Fruit fly (Drosophila melanogaster) whole organism, embryonic: ENCODE results near the gene CG10005.

ENCODE experiments used
- ATbp ChIP-seq: fragments of 200-800 bp; sonication (Bioruptor generic); optimal IDR thresholded peaks from 2 replicates; lab custom pipeline; 2017; ENCODE audit warnings: missing biosample characterization, mild to moderate bottlenecking, missing genetic modification characterization, missing genetic modification reagents
- Atf6 ChIP-seq: fragments of 200-800 bp; sonication (Bioruptor generic); IDR thresholded peaks from 2 replicates; pipeline ENCODE4 v1.3.6; 2022; ENCODE audit warnings: missing biosample characterization, missing genetic modification characterization
- B-H2 ChIP-seq: fragments of 200-800 bp; sonication (Bioruptor generic); optimal IDR thresholded peaks from 2 replicates; lab custom pipeline; 2018; ENCODE audit warnings: missing biosample characterization, mild to moderate bottlenecking, missing genetic modification characterization
- BtbVII ChIP-seq: fragments of 200-800 bp; sonication (Bioruptor generic); optimal IDR thresholded peaks from 3 replicates; lab custom pipeline; 2017; ENCODE audit warnings: missing biosample characterization, mild to moderate bottlenecking, missing genetic modification characterization
- CG10366 ChIP-seq: fragments of 200-800 bp; sonication (Bioruptor generic); IDR thresholded peaks from 2 replicates; pipeline ENCODE4 v1.3.6; 2022; ENCODE audit warnings: missing biosample characterization, missing genetic modification characterization
- CG10431 ChIP-seq: fragments of 200-800 bp; sonication (Bioruptor generic); optimal IDR thresholded peaks from 3 replicates; lab custom pipeline; 2018; ENCODE audit warnings: missing biosample characterization, mild to moderate bottlenecking, missing genetic modification characterization
- CG10543 ChIP-seq: fragments of 200-800 bp; sonication (Bioruptor generic); optimal IDR thresholded peaks from 3 replicates; lab custom pipeline; 2017; ENCODE audit warnings: missing biosample characterization, mild to moderate bottlenecking, missing genetic modification characterization, moderate library complexity
- CG13894 ChIP-seq: fragments of 200-800 bp; sonication (Bioruptor generic); optimal IDR thresholded peaks from 3 replicates; lab custom pipeline; 2018; ENCODE audit warnings: missing biosample characterization, mild to moderate bottlenecking, missing genetic modification characterization, moderate library complexity
- CG14050 ChIP-seq: fragments of 200-800 bp; sonication (Bioruptor generic); IDR thresholded peaks from 3 replicates; pipeline ENCODE4 v1.3.6; 2022; ENCODE audit warnings: missing biosample characterization, missing genetic modification characterization
- CG14441 ChIP-seq: fragments of 200-800 bp; sonication (Bioruptor generic); IDR thresholded peaks from 2 replicates; pipeline ENCODE4 v1.3.6; 2022; ENCODE audit warnings: missing biosample characterization, missing genetic modification characterization
- CG14965 ChIP-seq: fragments of 200-800 bp; sonication (Bioruptor generic); optimal IDR thresholded peaks from 2 replicates; lab custom pipeline; 2016; ENCODE audit warnings: missing biosample characterization, missing genetic modification characterization, borderline replicate concordance
- CG15269 ChIP-seq: fragments of 200-800 bp; sonication (Bioruptor generic); optimal IDR thresholded peaks from 2 replicates; lab custom pipeline; 2018; ENCODE audit warnings: missing biosample characterization, mild to moderate bottlenecking, missing genetic modification characterization, moderate library complexity
- CG1529 ChIP-seq: fragments of 200-800 bp; sonication (Bioruptor generic); optimal IDR thresholded peaks from 3 replicates; lab custom pipeline; 2018; ENCODE audit warnings: missing biosample characterization, missing genetic modification characterization
- CG15479 ChIP-seq: fragments of 200-800 bp; sonication (Bioruptor generic); optimal IDR thresholded peaks from 3 replicates; lab custom pipeline; 2019; ENCODE audit warnings: missing biosample characterization, mild to moderate bottlenecking, missing genetic modification characterization, moderate library complexity
- CG1602 ChIP-seq: fragments of 200-800 bp; sonication (Bioruptor generic); optimal IDR thresholded peaks from 3 replicates; lab custom pipeline; 2016; ENCODE audit warnings: missing biosample characterization, missing genetic modification characterization
- CG1603 ChIP-seq: fragments of 200-800 bp; sonication (Bioruptor generic); optimal IDR thresholded peaks from 2 replicates; lab custom pipeline; 2019; ENCODE audit warnings: missing biosample characterization, mild to moderate bottlenecking, missing genetic modification characterization, moderate library complexity
- CG17328 ChIP-seq: fragments of 200-800 bp; sonication (Bioruptor generic); IDR thresholded peaks from 2 replicates; pipeline ENCODE4 v1.3.6; 2022; ENCODE audit warnings: missing biosample characterization, missing genetic modification characterization
- CG17829 ChIP-seq: fragments of 200-800 bp; optimal IDR thresholded peaks from 2 replicates; lab custom pipeline; 2019; ENCODE audit warnings: missing biosample characterization, mild to moderate bottlenecking, missing genetic modification characterization, moderate library complexity
- CG2678 ChIP-seq: fragments of 200-800 bp; sonication (Bioruptor generic); optimal IDR thresholded peaks from 3 replicates; lab custom pipeline; 2019; ENCODE audit warnings: missing biosample characterization, mild to moderate bottlenecking, missing genetic modification characterization, moderate library complexity
- CG30403 ChIP-seq: fragments of 200-800 bp; sonication (Bioruptor generic); optimal IDR thresholded peaks from 3 replicates; lab custom pipeline; 2016; ENCODE audit warnings: missing biosample characterization, missing genetic modification characterization
- CG6791 ChIP-seq: fragments of 200-800 bp; sonication (Bioruptor generic); IDR thresholded peaks from 3 replicates; pipeline ENCODE4 v1.3.6; 2022; ENCODE audit warnings: missing biosample characterization, missing genetic modification characterization; ENCODE audit not compliant: partially characterized antibody
- CG8290 ChIP-seq, 3 experiments: fragments of 200-800 bp; sonication (Bioruptor generic); optimal IDR thresholded peaks; 2 replicates each; lab custom pipeline; 2016 to 2019; ENCODE audit warnings: missing biosample characterization in 3 of 3, missing genetic modification characterization in 3 of 3, mild to moderate bottlenecking in 2 of 3, moderate library complexity in 1 of 3
- CG8478 ChIP-seq: fragments of >200 bp; optimal IDR thresholded peaks from 2 replicates; lab custom pipeline; 2018
- Doc2 ChIP-seq: fragments of 200-800 bp; sonication (Bioruptor generic); IDR thresholded peaks from 2 replicates; pipeline ENCODE4 v1.3.6; 2022; ENCODE audit warnings: missing biosample characterization, missing genetic modification characterization
- Fer3 ChIP-seq: fragments of 200-800 bp; sonication (Bioruptor generic); optimal IDR thresholded peaks from 2 replicates; lab custom pipeline; 2018; ENCODE audit warnings: missing biosample characterization, mild to moderate bottlenecking, missing genetic modification characterization, moderate library complexity
- Hmr ChIP-seq: fragments of 200-800 bp; sonication (Bioruptor generic); optimal IDR thresholded peaks from 3 replicates; lab custom pipeline; 2017; ENCODE audit warnings: mild to moderate bottlenecking, missing biosample characterization, missing genetic modification reagents, missing genetic modification characterization
- Med ChIP-seq: fragments of 200-800 bp; sonication (Bioruptor generic); peaks from one replicate; lab custom pipeline; 2016; ENCODE audit warnings: missing biosample characterization, missing genetic modification characterization, mild to moderate bottlenecking, inconsistent platforms, moderate library complexity
- Oli ChIP-seq: fragments of 200-800 bp; sonication (Bioruptor generic); optimal IDR thresholded peaks from 2 replicates; lab custom pipeline; 2018; ENCODE audit warnings: missing biosample characterization, mild to moderate bottlenecking, missing genetic modification characterization, moderate library complexity
- Trl ChIP-seq, 3 experiments: fragments of >200 bp in 2 of 3; fragments of 200-800 bp in 1 of 3; sonication (Bioruptor generic) in 1 of 3; optimal IDR thresholded peaks; 2 replicates in 1 of 3; 3 replicates in 2 of 3; lab custom pipeline; 2016 to 2017; ENCODE audit warnings: missing biosample characterization in 1 of 3, missing genetic modification characterization in 1 of 3
- chinmo ChIP-seq: fragments of 200-800 bp; sonication (Bioruptor generic); IDR thresholded peaks from 4 replicates; pipeline ENCODE4 v1.3.6; 2022; ENCODE audit warnings: missing biosample characterization, missing genetic modification characterization; ENCODE audit not compliant: partially characterized antibody
- ci ChIP-seq: fragments of 200-800 bp; sonication (Bioruptor generic); IDR thresholded peaks from 3 replicates; pipeline ENCODE4 v1.3.6; 2022; ENCODE audit warnings: missing biosample characterization, missing genetic modification characterization
- crol ChIP-seq: fragments of 200-800 bp; sonication (Bioruptor generic); IDR thresholded peaks from 2 replicates; pipeline ENCODE4 v1.3.6; 2022; ENCODE audit warnings: missing biosample characterization, missing genetic modification characterization
- cwo ChIP-seq: fragments of 200-800 bp; sonication (Bioruptor generic); optimal IDR thresholded peaks from 3 replicates; lab custom pipeline; 2017; ENCODE audit warnings: missing biosample characterization, missing genetic modification characterization, mild to moderate bottlenecking, moderate library complexity, missing genetic modification reagents
- fd96Cb ChIP-seq: fragments of 200-800 bp; sonication (Bioruptor generic); optimal IDR thresholded peaks from 2 replicates; lab custom pipeline; 2018; ENCODE audit warnings: missing biosample characterization, mild to moderate bottlenecking, missing genetic modification characterization, moderate library complexity
- gem ChIP-seq: fragments of 200-800 bp; sonication (Bioruptor generic); optimal IDR thresholded peaks from 2 replicates; lab custom pipeline; 2019; ENCODE audit warnings: missing biosample characterization, mild to moderate bottlenecking, missing genetic modification characterization, moderate library complexity
- her ChIP-seq: fragments of 200-800 bp; sonication (Bioruptor generic); optimal IDR thresholded peaks from 2 replicates; lab custom pipeline; 2016; ENCODE audit warnings: missing biosample characterization, missing genetic modification characterization
- mirr ChIP-seq: fragments of 200-800 bp; sonication (Bioruptor generic); optimal IDR thresholded peaks from 3 replicates; lab custom pipeline; 2018; ENCODE audit warnings: missing biosample characterization, mild to moderate bottlenecking, missing genetic modification characterization
- odd ChIP-seq: fragments of 200-800 bp; sonication (Bioruptor generic); optimal IDR thresholded peaks from 2 replicates; lab custom pipeline; 2017; ENCODE audit warnings: missing biosample characterization, mild to moderate bottlenecking, missing genetic modification characterization
- onecut ChIP-seq: fragments of 200-800 bp; sonication (Bioruptor generic); IDR thresholded peaks from 2 replicates; pipeline ENCODE4 v1.3.6; 2022; ENCODE audit warnings: missing biosample characterization, missing genetic modification characterization
- pan ChIP-seq, 4 experiments: fragments of >200 bp in 3 of 4; fragments of 200-800 bp in 1 of 4; sonication (Bioruptor generic) in 1 of 4; optimal IDR thresholded peaks in 3 of 4; IDR thresholded peaks in 1 of 4; 2 replicates each; pipeline versions ENCODE4 v1.3.6 to Lab custom; 2017 to 2022; ENCODE audit warnings: missing biosample characterization in 2 of 4, missing genetic modification characterization in 2 of 4, mixed read lengths in 1 of 4
- schlank ChIP-seq: fragments of 200-800 bp; sonication (Bioruptor generic); optimal IDR thresholded peaks from 2 replicates; lab custom pipeline; 2018; ENCODE audit warnings: missing biosample characterization, mild to moderate bottlenecking, missing genetic modification characterization
- slbo ChIP-seq: fragments of 200-800 bp; sonication (Bioruptor generic); IDR thresholded peaks from 2 replicates; pipeline ENCODE4 v1.3.6; 2022; ENCODE audit warnings: missing biosample characterization, missing genetic modification characterization
- tap ChIP-seq: fragments of 200-800 bp; optimal IDR thresholded peaks from 3 replicates; lab custom pipeline; 2019; ENCODE audit warnings: missing biosample characterization, mild to moderate bottlenecking, missing genetic modification characterization, moderate library complexity
- trem ChIP-seq: fragments of 200-800 bp; optimal IDR thresholded peaks from 3 replicates; lab custom pipeline; 2019; ENCODE audit warnings: missing biosample characterization, mild to moderate bottlenecking, missing genetic modification characterization, moderate library complexity
- zf30C ChIP-seq: fragments of 200-800 bp; sonication (Bioruptor generic); optimal IDR thresholded peaks from 3 replicates; lab custom pipeline; 2018; ENCODE audit warnings: missing biosample characterization, mild to moderate bottlenecking, missing genetic modification characterization

The CG10005 gene

DNA sequence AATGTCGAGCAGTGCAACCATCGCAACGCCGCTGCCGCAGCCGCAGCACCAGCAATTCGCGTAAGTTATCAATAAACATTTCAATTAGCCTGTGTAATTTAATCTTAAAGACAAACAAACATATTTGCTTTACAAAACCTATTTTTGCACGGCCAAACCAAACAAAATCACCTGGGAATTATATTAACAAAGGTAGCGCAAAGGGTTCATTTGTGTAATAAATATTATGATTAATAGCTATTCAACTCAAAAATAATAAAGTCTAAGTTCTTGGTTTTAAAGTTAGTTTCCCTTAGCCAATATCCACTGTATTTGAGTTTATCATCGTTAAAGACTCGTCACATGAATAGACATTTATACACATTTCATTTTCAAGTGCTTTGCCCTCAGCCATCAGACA lies 7.8 kb downstream of the CG10005 start (continued):
- no peak for TF ChIP-seq cwo (GFP tag; lab: Kevin White, UChicago)
- TF ChIP-seq CG14050 (GFP tag; lab: Robert Waterston, UW) = peak; percentile 8; the same call in 1 of the 3 replicates
- peak; percentile 24 for TF ChIP-seq CG30403 (GFP tag; lab: Kevin White, UChicago)
- no peak for TF ChIP-seq CG1603 (tag; lab: Kevin White, UChicago)
- TF ChIP-seq her (GFP tag; lab: Kevin White, UChicago) = no peak
- peak; percentile 34 for TF ChIP-seq gem (tag; lab: Kevin White, UChicago)
- no peak for TF ChIP-seq CG6791 (GFP tag; lab: Robert Waterston, UW)
- peak; percentile 43 for TF ChIP-seq slbo (GFP tag; lab: Robert Waterston, UW)
- no peak for TF ChIP-seq Oli (tag; lab: Kevin White, UChicago)

- peak; percentile 43; the same call in 1 of the 2 replicates for TF ChIP-seq Atf6 (GFP tag; lab: Robert Waterston, UW)
- no peak for TF ChIP-seq CG17328 (GFP tag; lab: Robert Waterston, UW)
- TF ChIP-seq Hmr (GFP tag; lab: Kevin White, UChicago) = peak; percentile 0
- TF ChIP-seq CG2678 (tag; lab: Kevin White, UChicago) = peak; percentile 13
- peak; percentile 71 for TF ChIP-seq Med
- TF ChIP-seq CG13894 (tag; lab: Kevin White, UChicago) = peak; percentile 52
- peak; percentile 24 for TF ChIP-seq schlank
- 0 out of 2 replicates have a peak, but pooled peaks have one; percentile 1 for TF ChIP-seq crol (GFP tag; lab: Robert Waterston, UW)
- TF ChIP-seq pan (optimal IDR thresholded peaks at IDR 0.05; lab: Kevin White, UChicago) = no peak
- TF ChIP-seq pan (GFP tag; optimal IDR thresholded peaks at IDR 0.05 in 1 of 2, IDR thresholded peaks at IDR 0.05 in 1 of 2) = no peak
- TF ChIP-seq onecut = peak; percentile 86
- TF ChIP-seq trem (tag; lab: Kevin White, UChicago) = no peak
- no peak for TF ChIP-seq Doc2
- TF ChIP-seq fd96Cb (tag; lab: Kevin White, UChicago) = no peak
- no peak for TF ChIP-seq CG14965 (GFP tag; lab: Kevin White, UChicago)
- TF ChIP-seq CG8290 (GFP tag; optimal IDR thresholded peaks at IDR 0.05; lab: Kevin White, UChicago) = no peak
- TF ChIP-seq CG8290 (tag; optimal IDR thresholded peaks at IDR 0.05; lab: Kevin White, UChicago) = peak in 1 of 2 experiments; percentile 31
- 0 out of 3 replicates have a peak, but pooled peaks have one; percentile 6 for TF ChIP-seq ci
- TF ChIP-seq BtbVII (GFP tag; lab: Kevin White, UChicago) = peak; percentile 54
- 0 out of 4 replicates have a peak, but pooled peaks have one; percentile 15 for TF ChIP-seq chinmo
- TF ChIP-seq CG8478 = no peak
- peak; percentile 69 for TF ChIP-seq cwo (GFP tag; lab: Kevin White, UChicago)
- peak; percentile 91 for TF ChIP-seq mirr (GFP tag; lab: Kevin White, UChicago)
- TF ChIP-seq CG15269 (tag; lab: Kevin White, UChicago) = peak; percentile 9
- 0 out of 2 replicates have a peak, but pooled peaks have one; percentile 8 for TF ChIP-seq CG14441 (GFP tag; lab: Robert Waterston, UW)
- TF ChIP-seq CG10431 (GFP tag; lab: Kevin White, UChicago) = no peak
- no peak for TF ChIP-seq CG10366 (GFP tag; lab: Robert Waterston, UW)
- no peak for TF ChIP-seq tap (tag; lab: Kevin White, UChicago)
- TF ChIP-seq CG10543 (GFP tag; lab: Kevin White, UChicago) = peak; percentile 70
- no peak for TF ChIP-seq zf30C (GFP tag; lab: Kevin White, UChicago)
- peak; percentile 67 for TF ChIP-seq B-H2 (GFP tag; lab: Kevin White, UChicago)
- peak in 1 of 2 experiments; percentile 26 for TF ChIP-seq Trl (optimal IDR thresholded peaks at IDR 0.05; lab: Kevin White, UChicago)
- no peak for TF ChIP-seq Trl (GFP tag; optimal IDR thresholded peaks at IDR 0.05; lab: Kevin White, UChicago)
- TF ChIP-seq odd (GFP tag; lab: Kevin White, UChicago) = peak; percentile 0
- TF ChIP-seq CG15479 (GFP tag; lab: Kevin White, UChicago) = no peak
- TF ChIP-seq ATbp = peak; percentile 30
- TF ChIP-seq Fer3 = peak; percentile 23
- peak; percentile 90 for TF ChIP-seq CG1529 (GFP tag; lab: Kevin White, UChicago)
- no peak for TF ChIP-seq CG1602 (GFP tag; lab: Kevin White, UChicago)
- no peak for TF ChIP-seq CG17829 (tag; lab: Kevin White, UChicago)
Measured at dm6 chr3R:11968030-11968753, 8.8 kb downstream of the CG10005 start.
